Worm (Caenorhabditis elegans): Measurements from ENCODE around the gene cya-1.

cya-1 gene

DNA sequence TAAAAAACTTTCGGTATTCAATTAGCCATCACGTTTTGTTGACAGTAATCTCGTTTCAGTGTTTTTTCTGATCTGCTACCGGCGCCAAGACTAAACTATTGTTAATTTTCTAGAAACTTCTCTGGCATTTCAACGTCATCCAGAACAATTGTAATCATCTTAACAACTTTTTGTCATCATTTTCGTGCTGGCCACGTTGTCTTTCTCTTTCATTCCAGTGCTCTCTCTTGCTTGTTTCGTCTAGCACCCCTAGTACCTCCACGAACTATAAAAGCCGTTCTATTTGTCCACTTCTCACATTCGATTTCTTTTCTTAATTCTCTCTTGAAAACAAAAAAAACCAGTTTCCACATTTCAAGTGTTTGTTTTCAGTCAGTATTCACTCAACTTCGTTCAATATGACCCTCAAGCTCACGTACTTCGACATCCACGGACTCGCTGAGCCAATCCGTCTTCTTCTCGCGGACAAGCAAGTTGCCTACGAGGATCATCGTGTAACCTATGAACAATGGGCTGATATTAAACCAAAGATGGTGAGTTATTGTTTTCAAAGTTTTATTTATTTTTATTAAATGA lies 50.0 kb downstream of the cya-1 start, which contains the start of gene gst-1 (continued):
- TF ChIP-seq set-16 (GFP tag; IDR thresholded peaks at IDR 0.05) = no peak
- TF ChIP-seq zip-2 (tag; optimal IDR thresholded peaks at IDR 0.05) = no peak
- TF ChIP-seq R02D3.7 (tag; optimal IDR thresholded peaks at IDR 0.05) = no peak
- TF ChIP-seq F26F4.8 (GFP tag; conservative IDR thresholded peaks at IDR 0.05) = no peak
- TF ChIP-seq unc-62 (GFP tag; optimal IDR thresholded peaks at IDR 0.05 in 1 of 2) = peak in 1 of 2 experiments; percentile 93
- TF ChIP-seq unc-62 (tag; optimal IDR thresholded peaks at IDR 0.05) = no peak
- no peak for TF ChIP-seq daf-16 (GFP tag; optimal IDR thresholded peaks at IDR 0.05)
- TF ChIP-seq daf-16 (tag; optimal IDR thresholded peaks at IDR 0.05) = peak; percentile 70
- 0 out of 2 replicates have a peak, but pooled peaks have one; percentile 26 for TF ChIP-seq dmd-8 (GFP tag; IDR thresholded peaks at IDR 0.05)
- TF ChIP-seq lin-29 (GFP tag; IDR thresholded peaks at IDR 0.05) = no peak
- peak; percentile 36 for TF ChIP-seq mes-2 (tag; optimal IDR thresholded peaks at IDR 0.05; ENCODE audit: poor library complexity, severe bottlenecking)
- no peak for TF ChIP-seq nhr-102 (tag; optimal IDR thresholded peaks at IDR 0.05)
- no peak for TF ChIP-seq fos-1 (tag; optimal IDR thresholded peaks at IDR 0.05)
- no peak for TF ChIP-seq dpl-1 (GFP tag; optimal IDR thresholded peaks at IDR 0.05)
- TF ChIP-seq hlh-30 (tag; optimal IDR thresholded peaks at IDR 0.05; ENCODE audit: insufficient read depth) = peak; percentile 7
- peak; percentile 54 for TF ChIP-seq dmd-6 (GFP tag; IDR thresholded peaks at IDR 0.05)
- peak; percentile 54 for TF ChIP-seq hlh-11 (tag; optimal IDR thresholded peaks at IDR 0.05)
- 0 out of 2 replicates have a peak, but pooled peaks have one; percentile 8 for TF ChIP-seq tra-1 (GFP tag; IDR thresholded peaks at IDR 0.05)
- TF ChIP-seq lim-7 (GFP tag; IDR thresholded peaks at IDR 0.05) = no peak
- TF ChIP-seq nhr-28 (tag; optimal IDR thresholded peaks at IDR 0.05) = peak; percentile 13
- no peak for TF ChIP-seq spr-3 (GFP tag; optimal IDR thresholded peaks at IDR 0.05)

Data from whole organism, L4 larva.